Fruit fly (Drosophila melanogaster): ENCODE results near the gene tadr.

tadr gene

DNA sequence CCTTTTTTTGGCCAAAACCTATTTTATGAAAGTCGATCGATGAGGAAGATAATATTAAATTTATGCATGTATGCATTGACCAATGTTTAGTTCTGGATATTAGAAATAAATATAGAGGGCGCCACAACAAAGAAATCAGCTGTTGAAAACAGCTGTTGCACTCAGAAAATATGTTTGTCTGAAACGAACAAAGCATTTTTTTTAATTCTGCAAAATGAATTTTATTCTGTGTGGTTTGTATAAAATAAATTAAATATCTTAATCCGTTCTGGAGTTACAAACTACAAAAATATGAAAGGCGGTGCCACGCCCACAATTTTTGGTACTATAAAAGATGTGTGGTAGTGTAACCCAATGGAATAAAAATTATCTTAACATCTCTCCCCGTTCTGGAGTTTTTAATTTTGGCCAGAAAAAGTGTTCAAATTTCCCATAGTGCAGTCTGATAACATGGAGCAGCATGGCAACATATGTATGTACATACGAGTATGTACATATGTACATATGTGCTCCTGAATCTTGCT is 33.6 kb downstream of the tadr start (continued):
- TF ChIP-seq fd64A (GFP tag; optimal IDR thresholded peaks at IDR 0.05) = no peak
- no peak for TF ChIP-seq CG15479 (GFP tag; optimal IDR thresholded peaks at IDR 0.05)
- no peak for TF ChIP-seq pfk (GFP tag; optimal IDR thresholded peaks at IDR 0.05)
- peak; percentile 36 for TF ChIP-seq maf-S (GFP tag; optimal IDR thresholded peaks at IDR 0.05)
- TF ChIP-seq CG3838 (GFP tag; optimal IDR thresholded peaks at IDR 0.05) = peak; percentile 41
- no peak for TF ChIP-seq ssp (GFP tag; IDR thresholded peaks at IDR 0.05)
- TF ChIP-seq ash1 (GFP tag; optimal IDR thresholded peaks at IDR 0.05) = no peak
- TF ChIP-seq CG12299 (tag; optimal IDR thresholded peaks at IDR 0.05) = peak; percentile 20
- no peak for TF ChIP-seq BEAF-32 (GFP tag; optimal IDR thresholded peaks at IDR 0.05)
- no peak for TF ChIP-seq CG12744 (GFP tag; optimal IDR thresholded peaks at IDR 0.05)
- TF ChIP-seq grau (tag; optimal IDR thresholded peaks at IDR 0.05) = peak; percentile 58
- TF ChIP-seq CG6765 (GFP tag; optimal IDR thresholded peaks at IDR 0.05) = no peak
- TF ChIP-seq PHDP (tag; optimal IDR thresholded peaks at IDR 0.05) = peak; percentile 48
- TF ChIP-seq C15 (GFP tag; IDR thresholded peaks at IDR 0.05) = 0 out of 3 replicates have a peak, but pooled peaks have one; percentile 54
- TF ChIP-seq CG4328 (GFP tag; optimal IDR thresholded peaks at IDR 0.05) = no peak
- peak; percentile 72 for TF ChIP-seq CG7839 (tag; optimal IDR thresholded peaks at IDR 0.05)
- TF ChIP-seq B-H1 (GFP tag; IDR thresholded peaks at IDR 0.05) = peak; percentile 37; the same call in 2 of the 3 replicates
- no peak for TF ChIP-seq Fer2 (tag; optimal IDR thresholded peaks at IDR 0.05)
- TF ChIP-seq HLHmδ (GFP tag; optimal IDR thresholded peaks at IDR 0.05) = no peak
- TF ChIP-seq CG7271 (tag; optimal IDR thresholded peaks at IDR 0.05) = no peak
- TF ChIP-seq prd (optimal IDR thresholded peaks at IDR 0.05) = no peak
- 0 out of 3 replicates have a peak, but pooled peaks have one; percentile 55 for TF ChIP-seq prd (GFP tag; IDR thresholded peaks at IDR 0.05)
- no peak for TF ChIP-seq gce (GFP tag; IDR thresholded peaks at IDR 0.05)
- TF ChIP-seq fd3F (GFP tag; optimal IDR thresholded peaks at IDR 0.05) = peak; percentile 36
- no peak for TF ChIP-seq Dll (GFP tag; IDR thresholded peaks at IDR 0.05; ENCODE audit: partially characterized antibody)
- no peak; the same call in 2 of the 3 replicates for TF ChIP-seq so (GFP tag; IDR thresholded peaks at IDR 0.05)
- TF ChIP-seq CG4730 (GFP tag; IDR thresholded peaks at IDR 0.05) = no peak
- TF ChIP-seq wek (GFP tag; optimal IDR thresholded peaks at IDR 0.05) = no peak
- TF ChIP-seq CG15696 (tag; optimal IDR thresholded peaks at IDR 0.05) = peak; percentile 55
- TF ChIP-seq Fer1 (GFP tag; optimal IDR thresholded peaks at IDR 0.05) = no peak
- TF ChIP-seq CG11723 (GFP tag; optimal IDR thresholded peaks at IDR 0.05) = peak; percentile 37
- TF ChIP-seq ato (GFP tag; IDR thresholded peaks at IDR 0.05; ENCODE audit: partially characterized antibody) = no peak
- no peak for TF ChIP-seq abd-A (tag; optimal IDR thresholded peaks at IDR 0.05)
- TF ChIP-seq caup (GFP tag; optimal IDR thresholded peaks at IDR 0.05; ENCODE audit: severe bottlenecking) = no peak
- TF ChIP-seq br (optimal IDR thresholded peaks at IDR 0.05) = no peak
- TF ChIP-seq CG13894 (tag; optimal IDR thresholded peaks at IDR 0.05) = no peak
- TF ChIP-seq slp2 (GFP tag; optimal IDR thresholded peaks at IDR 0.05) = no peak
- TF ChIP-seq lab (GFP tag; optimal IDR thresholded peaks at IDR 0.05) = peak; percentile 45
- TF ChIP-seq stwl (tag; optimal IDR thresholded peaks at IDR 0.05) = no peak
- TF ChIP-seq Dbx (GFP tag; IDR thresholded peaks at IDR 0.05) = no peak
- TF ChIP-seq CG15269 (tag; optimal IDR thresholded peaks at IDR 0.05) = peak; percentile 65
- peak; percentile 21 for TF ChIP-seq Deaf1 (tag; optimal IDR thresholded peaks at IDR 0.05)
- TF ChIP-seq Dref (GFP tag; IDR thresholded peaks at IDR 0.05) = no peak
- peak in 1 of 2 experiments; percentile 26 for TF ChIP-seq tll (GFP tag; optimal IDR thresholded peaks at IDR 0.05)
- no peak for TF ChIP-seq Optix (GFP tag; IDR thresholded peaks at IDR 0.05)
- TF ChIP-seq peb (GFP tag; IDR thresholded peaks at IDR 0.05) = peak; percentile 17; the same call in 1 of the 2 replicates
- TF ChIP-seq stc (GFP tag; IDR thresholded peaks at IDR 0.05) = 0 out of 2 replicates have a peak, but pooled peaks have one; percentile 9
- no peak for TF ChIP-seq H15 (GFP tag; IDR thresholded peaks at IDR 0.05)
- peak; percentile 20 for TF ChIP-seq Fer3 (tag; optimal IDR thresholded peaks at IDR 0.05)
- TF ChIP-seq inv (GFP tag; IDR thresholded peaks at IDR 0.05; ENCODE audit: partially characterized antibody) = no peak

All from whole organism, embryonic.